Fruit fly (Drosophila melanogaster): Measurements from ENCODE around the gene CG8087.

Gene CG8087

DNA sequence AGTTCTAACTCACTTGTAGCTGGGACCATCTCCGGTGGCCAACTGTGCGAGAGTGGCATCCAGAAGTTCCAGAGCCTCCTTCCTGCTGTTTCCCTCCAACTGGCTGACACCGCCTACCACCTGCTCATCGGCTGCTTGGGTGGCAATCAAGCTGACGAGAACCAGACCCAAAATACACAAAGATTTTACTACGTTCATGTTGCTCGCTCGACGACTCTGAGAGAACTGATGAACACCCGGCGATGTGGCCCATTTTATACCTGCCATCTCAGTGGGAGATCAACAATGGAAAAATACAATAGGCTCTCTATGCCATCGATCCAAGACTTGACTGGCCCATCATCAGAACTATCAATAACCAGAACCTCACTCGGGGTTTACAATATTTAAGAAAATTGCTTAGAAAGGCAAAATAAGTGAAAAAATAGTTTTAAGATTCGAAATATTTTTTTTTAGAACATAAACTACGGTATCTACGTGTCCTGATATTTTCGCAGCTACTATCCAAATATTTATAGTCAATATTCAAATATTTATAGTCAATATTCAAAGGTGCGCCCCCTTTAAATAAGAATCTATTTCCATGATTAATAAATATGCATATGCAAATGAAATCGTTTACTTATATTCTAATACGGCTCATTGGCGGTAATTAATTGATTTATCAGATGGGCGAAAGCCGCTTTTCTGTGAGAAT is 5.0 kb upstream of the CG8087 start, which contains the start of gene Cys:
TSS of gene Cys (minus strand) at position 234 of the 697 bp plus-strand sequence.
- no peak for TF ChIP-seq gl (tag; optimal IDR thresholded peaks at IDR 0.05)
- TF ChIP-seq Ets98B (GFP tag; IDR thresholded peaks at IDR 0.05), result peak; percentile 23; the same call in 1 of the 2 replicates
- peak; percentile 11 for TF ChIP-seq EcR (GFP tag; optimal IDR thresholded peaks at IDR 0.05)

dm6 chr3R:14568501-14569137 is 4.0 kb upstream of the CG8087 start, which contains the start of gene CG8066:
Gene CG8066, minus strand, starts transcription at chr3R:14568847.
- TF ChIP-seq gl (tag; optimal IDR thresholded peaks at IDR 0.05) (no peak), CG8301 (tag; optimal IDR thresholded peaks at IDR 0.05) (peak; percentile 21), Pif1B (GFP tag; optimal IDR thresholded peaks at IDR 0.05) (no peak), CG32121 (GFP tag; IDR thresholded peaks at IDR 0.05) (no peak), Snoo (tag; optimal IDR thresholded peaks at IDR 0.05) (no peak), fd96Ca (GFP tag; IDR thresholded peaks at IDR 0.05) (no peak), CG34367 (tag; optimal IDR thresholded peaks at IDR 0.05) (no peak), D1 (tag; optimal IDR thresholded peaks at IDR 0.05) (no peak), CG4496 (GFP tag; IDR thresholded peaks at IDR 0.05) (peak; percentile 17; the same call in 1 of the 3 replicates), CG9948 (tag; optimal IDR thresholded peaks at IDR 0.05) (no peak), CG12605 (GFP tag; IDR thresholded peaks at IDR 0.05) (no peak), CG13204 (GFP tag; optimal IDR thresholded peaks at IDR 0.05) (no peak), EcR (GFP tag; optimal IDR thresholded peaks at IDR 0.05) (no peak), CG14655 (GFP tag; optimal IDR thresholded peaks at IDR 0.05) (peak; percentile 21), CG17806 (tag; optimal IDR thresholded peaks at IDR 0.05) (no peak), CG8159 (tag; optimal IDR thresholded peaks at IDR 0.05) (no peak), rn (GFP tag; IDR thresholded peaks at IDR 0.05) (no peak), CG15710 (tag; optimal IDR thresholded peaks at IDR 0.05) (no peak), CG10348 (GFP tag; IDR thresholded peaks at IDR 0.05) (no peak), Pif1A (GFP tag; optimal IDR thresholded peaks at IDR 0.05) (peak; percentile 13), Ets98B (GFP tag; IDR thresholded peaks at IDR 0.05) (peak; percentile 54; the same call in 1 of the 2 replicates)

DNA sequence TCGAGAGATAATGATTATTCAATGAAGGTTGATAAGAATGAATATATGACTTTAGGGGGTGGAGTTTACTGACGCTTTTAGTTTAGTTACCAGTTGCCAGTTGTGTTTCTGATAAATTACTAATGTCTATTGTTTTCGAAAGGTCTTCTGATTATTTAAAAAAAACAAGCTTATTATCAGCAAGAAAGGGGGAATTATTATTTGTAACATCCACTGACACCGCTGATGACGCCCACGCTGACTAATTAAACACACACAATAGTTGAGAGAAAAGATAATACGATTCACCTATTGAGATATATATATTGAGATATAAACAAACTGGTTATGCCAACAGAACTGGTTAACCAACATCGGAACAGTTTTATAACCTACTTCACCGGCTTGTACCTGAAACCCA is 3.2 kb upstream of the CG8087 start:
- TF ChIP-seq fd96Ca (GFP tag; IDR thresholded peaks at IDR 0.05) (no peak), CG10348 (GFP tag; IDR thresholded peaks at IDR 0.05) (no peak), Snoo (tag; optimal IDR thresholded peaks at IDR 0.05) (no peak), gl (tag; optimal IDR thresholded peaks at IDR 0.05) (no peak), CG15710 (tag; optimal IDR thresholded peaks at IDR 0.05) (no peak), rn (GFP tag; IDR thresholded peaks at IDR 0.05) (no peak)

DNA sequence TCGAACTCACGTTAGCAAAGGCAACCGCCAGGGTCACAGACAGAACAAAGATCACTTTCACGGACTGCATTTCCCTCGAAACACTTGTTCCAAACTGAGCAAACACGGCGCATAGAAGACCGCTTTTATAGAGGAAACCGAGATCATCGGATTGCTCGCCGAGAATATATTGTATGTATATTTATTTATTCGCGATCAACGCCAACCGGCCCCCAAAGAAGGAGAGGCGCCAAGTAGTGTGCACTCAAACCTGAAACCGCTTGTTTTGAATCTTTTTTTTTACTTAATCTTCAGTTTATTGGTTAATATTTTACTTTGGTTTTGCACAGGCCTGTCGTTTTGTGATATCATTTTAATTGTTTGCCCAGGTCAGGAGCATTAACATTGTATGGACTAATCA is 2.7 kb upstream of the CG8087 start, which contains the start of gene CG31313:
TSS of gene CG31313 (minus strand) at position 101 of the 400 bp plus-strand sequence.
- TF ChIP-seq D1 (tag; optimal IDR thresholded peaks at IDR 0.05) (no peak), CG34367 (tag; optimal IDR thresholded peaks at IDR 0.05) (no peak), CG12605 (GFP tag; IDR thresholded peaks at IDR 0.05) (no peak), EcR (GFP tag; optimal IDR thresholded peaks at IDR 0.05) (no peak), CG9948 (tag; optimal IDR thresholded peaks at IDR 0.05) (no peak), CG32121 (GFP tag; IDR thresholded peaks at IDR 0.05) (no peak), Pif1A (GFP tag; optimal IDR thresholded peaks at IDR 0.05) (no peak), CG13204 (GFP tag; optimal IDR thresholded peaks at IDR 0.05) (no peak), CG15710 (tag; optimal IDR thresholded peaks at IDR 0.05) (no peak), CG14655 (GFP tag; optimal IDR thresholded peaks at IDR 0.05) (no peak), CG4496 (GFP tag; IDR thresholded peaks at IDR 0.05) (no peak), Pif1B (GFP tag; optimal IDR thresholded peaks at IDR 0.05) (no peak), Ets98B (GFP tag; IDR thresholded peaks at IDR 0.05) (no peak)

DNA sequence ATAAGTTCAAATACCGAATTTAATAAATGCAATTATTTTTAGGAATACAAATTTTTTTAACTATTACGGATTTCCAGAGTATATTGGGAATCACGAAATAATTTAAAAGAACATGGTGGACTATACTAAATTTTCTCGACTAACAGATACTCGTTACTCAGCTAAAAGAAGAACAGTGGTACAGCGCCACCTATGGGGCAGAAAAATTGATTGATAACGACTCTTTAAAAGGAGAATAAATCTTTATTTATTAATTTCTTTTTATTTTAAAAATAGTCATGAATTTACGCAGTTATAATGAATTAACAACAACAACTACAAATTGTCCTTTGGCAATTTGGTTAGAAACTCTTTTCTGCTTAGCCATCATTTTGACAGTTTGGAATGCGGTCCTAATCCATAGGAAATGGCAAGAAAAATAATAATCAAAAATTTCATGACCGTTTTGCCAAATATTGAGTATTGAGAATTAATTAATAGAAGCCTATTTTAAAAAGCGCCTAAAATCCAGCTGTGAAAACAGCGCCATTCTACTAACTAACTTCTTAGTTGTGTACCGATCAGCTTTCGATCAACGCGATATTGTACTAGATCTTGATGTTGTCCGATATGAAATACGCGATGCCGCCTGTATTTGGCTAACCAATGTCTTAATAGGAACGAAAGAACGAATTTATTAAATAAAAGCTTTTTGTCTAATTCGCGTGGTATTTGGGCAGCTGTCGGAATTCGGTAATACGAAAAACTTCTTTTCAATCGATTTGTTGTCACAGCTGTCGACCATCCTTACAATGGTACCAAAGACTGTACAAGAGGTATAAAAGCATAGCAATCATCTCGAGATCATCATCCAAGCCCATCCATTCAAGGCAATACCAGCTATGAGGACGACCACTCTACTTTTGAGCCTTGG is 716 bp upstream of the CG8087 start, which contains the start of gene CG14852:
TSS of gene CG14852 (plus strand) at position 863 of the 913 bp plus-strand sequence.
- TF ChIP-seq gl (tag; optimal IDR thresholded peaks at IDR 0.05) (no peak), CG32121 (GFP tag; IDR thresholded peaks at IDR 0.05) (no peak), D1 (tag; optimal IDR thresholded peaks at IDR 0.05) (no peak), CG8301 (tag; optimal IDR thresholded peaks at IDR 0.05) (no peak), Pif1B (GFP tag; optimal IDR thresholded peaks at IDR 0.05) (no peak), CG14655 (GFP tag; optimal IDR thresholded peaks at IDR 0.05) (no peak), CG10348 (GFP tag; IDR thresholded peaks at IDR 0.05) (no peak), CG12605 (GFP tag; IDR thresholded peaks at IDR 0.05) (no peak), EcR (GFP tag; optimal IDR thresholded peaks at IDR 0.05) (no peak), rn (GFP tag; IDR thresholded peaks at IDR 0.05) (no peak), CG34367 (tag; optimal IDR thresholded peaks at IDR 0.05) (no peak), fd96Ca (GFP tag; IDR thresholded peaks at IDR 0.05) (no peak), CG13204 (GFP tag; optimal IDR thresholded peaks at IDR 0.05) (no peak)

Data from whole organism, pupa.